Fruit fly (Drosophila melanogaster) whole organism, embryonic: Measurements from ENCODE around the gene CG7386.
A peak's percentile ranks its signal among the peaks of the same experiment; 100 is the strongest.

ENCODE experiments used
- Blimp-1 ChIP-seq: fragments of 200-800 bp; sonication (Bioruptor generic); optimal IDR thresholded peaks from 3 replicates; lab custom pipeline; 2018; ENCODE audit warnings: missing biosample characterization, missing genetic modification characterization, mild to moderate bottlenecking, moderate library complexity, missing genetic modification reagents
- CG10959 ChIP-seq: fragments of 200-800 bp; sonication (Bioruptor generic); IDR thresholded peaks from 2 replicates; pipeline ENCODE4 v1.3.6; 2022; ENCODE audit warnings: missing biosample characterization, missing genetic modification characterization
- CG11456 ChIP-seq: fragments of 200-800 bp; sonication (Bioruptor generic); IDR thresholded peaks from 3 replicates; pipeline ENCODE4 v1.3.6; 2022; ENCODE audit warnings: missing biosample characterization, missing genetic modification characterization
- CG12219 ChIP-seq: fragments of 200-800 bp; sonication (Bioruptor generic); optimal IDR thresholded peaks from 3 replicates; lab custom pipeline; 2018; ENCODE audit warnings: missing biosample characterization, mild to moderate bottlenecking, missing genetic modification characterization
- CG1233 ChIP-seq: fragments of 200-800 bp; sonication (Bioruptor generic); optimal IDR thresholded peaks from 4 replicates; lab custom pipeline; 2018; ENCODE audit warnings: missing biosample characterization, mild to moderate bottlenecking, missing genetic modification characterization
- CG12744 ChIP-seq: fragments of 200-800 bp; sonication (Bioruptor generic); optimal IDR thresholded peaks from 2 replicates; lab custom pipeline; 2016; ENCODE audit warnings: missing biosample characterization, missing genetic modification characterization
- CG14441 ChIP-seq: fragments of 200-800 bp; sonication (Bioruptor generic); IDR thresholded peaks from 2 replicates; pipeline ENCODE4 v1.3.6; 2022; ENCODE audit warnings: missing biosample characterization, missing genetic modification characterization
- CG14965 ChIP-seq: fragments of 200-800 bp; sonication (Bioruptor generic); optimal IDR thresholded peaks from 2 replicates; lab custom pipeline; 2016; ENCODE audit warnings: missing biosample characterization, missing genetic modification characterization, borderline replicate concordance
- CG15269 ChIP-seq: fragments of 200-800 bp; sonication (Bioruptor generic); optimal IDR thresholded peaks from 2 replicates; lab custom pipeline; 2018; ENCODE audit warnings: missing biosample characterization, mild to moderate bottlenecking, missing genetic modification characterization, moderate library complexity
- CG15601 ChIP-seq: fragments of 200-800 bp; sonication (Bioruptor generic); optimal IDR thresholded peaks from 3 replicates; lab custom pipeline; 2019; ENCODE audit warnings: missing biosample characterization, mild to moderate bottlenecking, missing genetic modification characterization, moderate library complexity
- CG15696 ChIP-seq: fragments of 200-800 bp; sonication (Bioruptor generic); optimal IDR thresholded peaks from 2 replicates; lab custom pipeline; 2019; ENCODE audit warnings: missing biosample characterization, mild to moderate bottlenecking, missing genetic modification characterization, moderate library complexity
- CG18011 ChIP-seq: fragments of 200-800 bp; sonication (Bioruptor generic); optimal IDR thresholded peaks from 2 replicates; lab custom pipeline; 2017; ENCODE audit warnings: missing biosample characterization, missing genetic modification characterization, mild to moderate bottlenecking, moderate library complexity, missing genotype
- CG18262 ChIP-seq: fragments of 200-800 bp; optimal IDR thresholded peaks from 3 replicates; lab custom pipeline; 2019; ENCODE audit warnings: missing biosample characterization, mild to moderate bottlenecking, missing genetic modification characterization, moderate library complexity
- CG2116 ChIP-seq: fragments of 200-800 bp; sonication (Bioruptor generic); optimal IDR thresholded peaks from 3 replicates; lab custom pipeline; 2018; ENCODE audit warnings: missing biosample characterization, mild to moderate bottlenecking, missing genetic modification characterization
- CG31224 ChIP-seq: fragments of 200-800 bp; sonication (Bioruptor generic); IDR thresholded peaks from 2 replicates; pipeline ENCODE4 v1.3.6; 2022; ENCODE audit warnings: missing biosample characterization, missing genetic modification characterization
- CG33557 ChIP-seq: fragments of 200-800 bp; sonication (Bioruptor generic); optimal IDR thresholded peaks from 2 replicates; lab custom pipeline; 2019; ENCODE audit warnings: missing biosample characterization, mild to moderate bottlenecking, missing genetic modification characterization, moderate library complexity
- CG4404 ChIP-seq: fragments of 200-800 bp; sonication (Bioruptor generic); IDR thresholded peaks from 2 replicates; pipeline ENCODE4 v1.3.6; 2022; ENCODE audit warnings: missing biosample characterization, missing genetic modification characterization
- CG5180 ChIP-seq: fragments of 200-800 bp; sonication (Bioruptor generic); optimal IDR thresholded peaks from 3 replicates; lab custom pipeline; 2017; ENCODE audit warnings: missing biosample characterization, missing genetic modification characterization, mild to moderate bottlenecking, moderate library complexity, missing genetic modification reagents
- CG5953 ChIP-seq: fragments of 200-800 bp; sonication (Bioruptor generic); IDR thresholded peaks from 2 replicates; pipeline ENCODE4 v1.3.6; 2022; ENCODE audit warnings: missing biosample characterization, missing genetic modification characterization
- CG6854 ChIP-seq: fragments of 200-800 bp; sonication (Bioruptor generic); optimal IDR thresholded peaks from 3 replicates; lab custom pipeline; 2017; ENCODE audit warnings: missing biosample characterization, mild to moderate bottlenecking, missing genetic modification characterization
- CG7839 ChIP-seq: fragments of 200-800 bp; sonication (Bioruptor generic); optimal IDR thresholded peaks from 3 replicates; lab custom pipeline; 2018; ENCODE audit warnings: missing biosample characterization, mild to moderate bottlenecking, missing genetic modification characterization, moderate library complexity
- Gug ChIP-seq: fragments of 200-800 bp; sonication (Bioruptor generic); IDR thresholded peaks from 4 replicates; pipeline ENCODE4 v1.3.6; 2022; ENCODE audit warnings: missing biosample characterization, missing genetic modification characterization
- H15 ChIP-seq: fragments of 200-800 bp; sonication (Bioruptor generic); IDR thresholded peaks from 3 replicates; pipeline ENCODE4 v1.3.6; 2022; ENCODE audit warnings: missing biosample characterization, missing genetic modification characterization
- HmgD ChIP-seq: fragments of 200-800 bp; sonication (Bioruptor generic); optimal IDR thresholded peaks from 3 replicates; lab custom pipeline; 2016; ENCODE audit warnings: missing biosample characterization, missing genetic modification characterization
- Hr39 ChIP-seq: fragments of >200 bp; optimal IDR thresholded peaks from 2 replicates; lab custom pipeline; 2017
- Hr78 ChIP-seq, 2 experiments: fragments of 200-800 bp in 1 of 2; fragments of >200 bp in 1 of 2; sonication (Bioruptor generic) in 1 of 2; optimal IDR thresholded peaks; 2 replicates each; lab custom pipeline; 2017 to 2019; ENCODE audit warnings: missing biosample characterization in 2 of 2, missing genetic modification characterization in 2 of 2, mild to moderate bottlenecking in 1 of 2, moderate library complexity in 1 of 2
- Lpt ChIP-seq: fragments of >200 bp; optimal IDR thresholded peaks from 2 replicates; lab custom pipeline; 2018; ENCODE audit warnings: missing biosample characterization, missing genetic modification characterization
- Med ChIP-seq: fragments of 200-800 bp; sonication (Bioruptor generic); peaks from one replicate; lab custom pipeline; 2016; ENCODE audit warnings: missing biosample characterization, missing genetic modification characterization, mild to moderate bottlenecking, inconsistent platforms, moderate library complexity
- NC2α ChIP-seq: fragments of 200-800 bp; sonication (Bioruptor generic); optimal IDR thresholded peaks from 2 replicates; lab custom pipeline; 2016; ENCODE audit warnings: missing biosample characterization, missing genetic modification characterization
- Poxn ChIP-seq: fragments of 200-800 bp; sonication (Bioruptor generic); IDR thresholded peaks from 2 replicates; pipeline ENCODE4 v1.3.6; 2022; ENCODE audit warnings: missing biosample characterization, missing genetic modification characterization
- Ptx1 ChIP-seq: fragments of 200-800 bp; sonication (Bioruptor generic); IDR thresholded peaks from 2 replicates; pipeline ENCODE4 v1.3.6; 2022; ENCODE audit warnings: missing biosample characterization, missing genetic modification characterization
- Trl ChIP-seq, 3 experiments: fragments of >200 bp in 2 of 3; fragments of 200-800 bp in 1 of 3; sonication (Bioruptor generic) in 1 of 3; optimal IDR thresholded peaks; 2 replicates in 1 of 3; 3 replicates in 2 of 3; lab custom pipeline; 2016 to 2017; ENCODE audit warnings: missing biosample characterization in 1 of 3, missing genetic modification characterization in 1 of 3
- Xrp1 ChIP-seq: fragments of 200-800 bp; sonication (Bioruptor generic); IDR thresholded peaks from 2 replicates; pipeline ENCODE4 v1.3.6; 2022; ENCODE audit warnings: missing biosample characterization, missing genetic modification characterization
- ab ChIP-seq: fragments of 200-800 bp; sonication (Bioruptor generic); optimal IDR thresholded peaks from 2 replicates; lab custom pipeline; 2016; ENCODE audit warnings: missing biosample characterization, missing genetic modification characterization
- bigmax ChIP-seq: fragments of 200-800 bp; sonication (Bioruptor generic); optimal IDR thresholded peaks from 2 replicates; lab custom pipeline; 2018; ENCODE audit warnings: missing biosample characterization, mild to moderate bottlenecking, missing genetic modification characterization
- crol ChIP-seq: fragments of 200-800 bp; sonication (Bioruptor generic); IDR thresholded peaks from 2 replicates; pipeline ENCODE4 v1.3.6; 2022; ENCODE audit warnings: missing biosample characterization, missing genetic modification characterization
- danr ChIP-seq: fragments of 200-800 bp; sonication (Bioruptor generic); IDR thresholded peaks from 2 replicates; pipeline ENCODE4 v1.3.6; 2022; ENCODE audit warnings: missing biosample characterization, missing genetic modification characterization
- dpn ChIP-seq, 2 experiments: fragments of 200-800 bp; sonication (Bioruptor generic); optimal IDR thresholded peaks; 3 replicates each; lab custom pipeline; 2016; ENCODE audit warnings: missing biosample characterization in 2 of 2, missing genetic modification characterization in 2 of 2
- en ChIP-seq: fragments of 200-800 bp; sonication (Bioruptor generic); optimal IDR thresholded peaks from 2 replicates; lab custom pipeline; 2016; ENCODE audit warnings: missing biosample characterization, missing genetic modification characterization
- esg ChIP-seq: fragments of 200-800 bp; sonication (Bioruptor generic); conservative IDR thresholded peaks from 2 replicates; pipeline ENCODE4 v1.3.6; 2022; ENCODE audit warnings: missing biosample characterization, missing genetic modification characterization
- kah ChIP-seq: fragments of 200-800 bp; sonication (Bioruptor generic); optimal IDR thresholded peaks from 2 replicates; lab custom pipeline; 2018; ENCODE audit warnings: missing biosample characterization, mild to moderate bottlenecking, missing genetic modification characterization
- lmd ChIP-seq: fragments of 200-800 bp; sonication (Bioruptor generic); IDR thresholded peaks from 2 replicates; pipeline ENCODE4 v1.3.6; 2022; ENCODE audit warnings: missing biosample characterization, missing genetic modification characterization
- oc ChIP-seq: fragments of 200-800 bp; sonication (Bioruptor generic); optimal IDR thresholded peaks from 2 replicates; lab custom pipeline; 2018; ENCODE audit warnings: missing biosample characterization, mild to moderate bottlenecking, missing genetic modification characterization, moderate library complexity
- otp ChIP-seq: fragments of 200-800 bp; sonication (Bioruptor generic); IDR thresholded peaks from 3 replicates; pipeline ENCODE4, ENCODE4 v1.3.6; 2022; ENCODE audit warnings: missing biosample characterization, missing genetic modification characterization
- pzg ChIP-seq: fragments of 200-800 bp; sonication (Bioruptor generic); optimal IDR thresholded peaks from 3 replicates; lab custom pipeline; 2018; ENCODE audit warnings: missing biosample characterization, mild to moderate bottlenecking, missing genetic modification characterization, moderate library complexity
- ranshi ChIP-seq: fragments of 200-800 bp; sonication (Bioruptor generic); IDR thresholded peaks from 2 replicates; pipeline ENCODE4 v1.3.6; 2022; ENCODE audit warnings: missing biosample characterization, missing genetic modification characterization
- stc ChIP-seq: fragments of 200-800 bp; sonication (Bioruptor generic); IDR thresholded peaks from 2 replicates; pipeline ENCODE4 v1.3.6; 2022; ENCODE audit warnings: missing biosample characterization, missing genetic modification characterization
- tll ChIP-seq, 2 experiments: fragments of 200-800 bp in 1 of 2; fragments of >200 bp in 1 of 2; sonication (Bioruptor generic) in 1 of 2; optimal IDR thresholded peaks; 2 replicates each; lab custom pipeline; 2017 to 2019; ENCODE audit warnings: missing biosample characterization in 2 of 2, missing genetic modification characterization in 2 of 2, mild to moderate bottlenecking in 1 of 2, moderate library complexity in 1 of 2
- z ChIP-seq: fragments of 200-800 bp; sonication (Bioruptor generic); IDR thresholded peaks from 3 replicates; pipeline ENCODE4 v1.3.6; 2022; ENCODE audit warnings: missing biosample characterization, missing genetic modification characterization
- zen2 ChIP-seq: fragments of 200-800 bp; sonication (Bioruptor generic); IDR thresholded peaks from 3 replicates; pipeline ENCODE4 v1.3.6; 2022; ENCODE audit warnings: missing biosample characterization, missing genetic modification characterization; ENCODE audit not compliant: partially characterized antibody

CG7386 gene

dm6 chr3L:6139924-6140574, 49.5 kb upstream of the CG7386 start, which contains the start of gene Cpr65Av (continued):
- TF ChIP-seq CG2116 (GFP tag; lab: Kevin White, UChicago) (no peak), tll (GFP tag; optimal IDR thresholded peaks at IDR 0.05; lab: Kevin White, UChicago) (no peak), CG33557 (GFP tag; lab: Kevin White, UChicago) (no peak), CG15696 (tag; lab: Kevin White, UChicago) (peak; percentile 13), CG18262 (tag; lab: Kevin White, UChicago) (no peak), CG18011 (GFP tag; lab: Kevin White, UChicago) (no peak), Blimp-1 (peak; percentile 13), Xrp1 (GFP tag; lab: Robert Waterston, UW) (no peak), Poxn (no peak), Lpt (GFP tag; lab: Kevin White, UChicago) (no peak), CG6854 (no peak), CG10959 (no peak), stc (GFP tag; lab: Robert Waterston, UW) (no peak), CG4404 (GFP tag; lab: Robert Waterston, UW) (no peak), en (GFP tag; lab: Kevin White, UChicago) (no peak), dpn (GFP tag; optimal IDR thresholded peaks at IDR 0.05; lab: Kevin White, UChicago) (no peak), CG14441 (GFP tag; lab: Robert Waterston, UW) (no peak), CG5180 (peak; percentile 30), CG15601 (tag; lab: Kevin White, UChicago) (no peak), Hr39 (no peak), lmd (GFP tag; lab: Robert Waterston, UW) (no peak), danr (no peak), zen2 (GFP tag; lab: Robert Waterston, UW) (no peak), HmgD (GFP tag; lab: Kevin White, UChicago) (no peak), oc (peak; percentile 22), crol (GFP tag; lab: Robert Waterston, UW) (no peak), pzg (GFP tag; lab: Kevin White, UChicago) (no peak), H15 (GFP tag; lab: Robert Waterston, UW) (no peak), Ptx1 (GFP tag; lab: Robert Waterston, UW) (no peak), Gug (GFP tag; lab: Robert Waterston, UW) (no peak), CG12219 (GFP tag; lab: Kevin White, UChicago) (peak; percentile 23), CG31224 (GFP tag; lab: Robert Waterston, UW) (no peak), CG11456 (GFP tag; lab: Robert Waterston, UW) (no peak), CG7839 (tag; lab: Kevin White, UChicago) (no peak), Hr78 (GFP tag; optimal IDR thresholded peaks at IDR 0.05; lab: Kevin White, UChicago) (peak in 1 of 2 experiments; percentile 33), Trl (optimal IDR thresholded peaks at IDR 0.05; lab: Kevin White, UChicago) (no peak), Trl (GFP tag; optimal IDR thresholded peaks at IDR 0.05; lab: Kevin White, UChicago) (no peak), ranshi (GFP tag; lab: Robert Waterston, UW) (no peak), z (GFP tag; lab: Robert Waterston, UW) (no peak), CG1233 (GFP tag; lab: Kevin White, UChicago) (peak; percentile 32), NC2α (GFP tag; lab: Kevin White, UChicago) (no peak), bigmax (GFP tag; lab: Kevin White, UChicago) (no peak), CG12744 (GFP tag; lab: Kevin White, UChicago) (no peak), CG15269 (tag; lab: Kevin White, UChicago) (peak; percentile 10), CG14965 (GFP tag; lab: Kevin White, UChicago) (no peak), otp (GFP tag; lab: Robert Waterston, UW) (peak; percentile 17; the same call in 1 of the 3 replicates), CG5953 (GFP tag; lab: Robert Waterston, UW) (no peak), ab (GFP tag; lab: Kevin White, UChicago) (no peak), esg (GFP tag; lab: Robert Waterston, UW) (no peak), kah (GFP tag; lab: Kevin White, UChicago) (no peak), Med (peak; percentile 52)
